Worm (Caenorhabditis elegans) whole organism, mixed stage, embryonic: ENCODE data around the gene rpn-1.

ENCODE experiments used
- M03D4.4 ChIP-seq: sonication (generic microtip); optimal IDR thresholded peaks from 2 replicates; lab custom pipeline; 2017; ENCODE audit warnings: mild to moderate bottlenecking, missing genetic modification characterization, missing compliant biosample characterization
- ceh-39 ChIP-seq: fragments of 150-350 bp; optimal IDR thresholded peaks from 2 replicates; lab custom pipeline; 2014; ENCODE audit warnings: missing biosample characterization, missing genetic modification characterization
- ceh-43 ChIP-seq: fragments of 200-800 bp; sonication (Bioruptor generic); optimal IDR thresholded peaks from 2 replicates; lab custom pipeline; 2018; ENCODE audit warnings: mild to moderate bottlenecking, missing genetic modification characterization, moderate library complexity, missing compliant biosample characterization
- ceh-83 ChIP-seq: fragments of 200-800 bp; sonication (Bioruptor generic); optimal IDR thresholded peaks from 2 replicates; lab custom pipeline; 2018; ENCODE audit warnings: mild to moderate bottlenecking, missing genetic modification characterization, missing compliant biosample characterization
- ces-1 ChIP-seq: fragments of 150-350 bp; optimal IDR thresholded peaks from 2 replicates; lab custom pipeline; 2014; ENCODE audit warnings: missing biosample characterization, missing genetic modification reagents, missing genetic modification characterization
- cnd-1 ChIP-seq: fragments of 200-800 bp; sonication (Bioruptor generic); optimal IDR thresholded peaks from 2 replicates; lab custom pipeline; 2018; ENCODE audit warnings: mild to moderate bottlenecking, missing genetic modification characterization, missing compliant biosample characterization
- elt-1 ChIP-seq: sonication (generic microtip); optimal IDR thresholded peaks from 2 replicates; lab custom pipeline; 2017; ENCODE audit warnings: missing genetic modification characterization, mild to moderate bottlenecking, missing compliant biosample characterization, antibody characterized with exemption, moderate library complexity, borderline replicate concordance; ENCODE audit not compliant: insufficient read depth
- elt-3 ChIP-seq: fragments of 150-350 bp; optimal IDR thresholded peaks from 2 replicates; lab custom pipeline; 2014; ENCODE audit warnings: missing biosample characterization, missing genetic modification characterization
- flh-1 ChIP-seq: fragments of 200-800 bp; sonication (Bioruptor generic); optimal IDR thresholded peaks from 2 replicates; lab custom pipeline; 2018; ENCODE audit warnings: mild to moderate bottlenecking, missing genetic modification characterization, moderate library complexity, missing compliant biosample characterization
- hlh-1 ChIP-seq: fragments of 150-350 bp; optimal IDR thresholded peaks from 2 replicates; lab custom pipeline; 2014; ENCODE audit warnings: missing biosample characterization, missing genetic modification reagents, missing genetic modification characterization
- lin-13 ChIP-seq: fragments of 150-350 bp; optimal IDR thresholded peaks from 2 replicates; lab custom pipeline; 2014; ENCODE audit warnings: missing biosample characterization, missing genetic modification characterization
- lsy-2 ChIP-seq: fragments of 150-350 bp; optimal IDR thresholded peaks from 2 replicates; lab custom pipeline; 2014; ENCODE audit warnings: missing biosample characterization, missing genetic modification characterization
- mab-5 ChIP-seq: fragments of 150-350 bp; optimal IDR thresholded peaks from 2 replicates; lab custom pipeline; 2014; ENCODE audit warnings: missing biosample characterization, missing genetic modification characterization
- mep-1 ChIP-seq: fragments of 150-350 bp; optimal IDR thresholded peaks from 2 replicates; lab custom pipeline; 2017; ENCODE audit warnings: missing biosample characterization, missing genetic modification reagents, missing genetic modification characterization, inconsistent platforms
- mls-2 ChIP-seq: sonication (generic microtip); optimal IDR thresholded peaks from 2 replicates; lab custom pipeline; 2016; ENCODE audit warnings: mild to moderate bottlenecking, missing genetic modification characterization, moderate library complexity, missing compliant biosample characterization
- nhr-12 ChIP-seq: fragments of 150-350 bp; optimal IDR thresholded peaks from 2 replicates; lab custom pipeline; 2014; ENCODE audit warnings: missing biosample characterization, missing genetic modification characterization
- nhr-28 ChIP-seq: fragments of 150-350 bp; optimal IDR thresholded peaks from 2 replicates; lab custom pipeline; 2014; ENCODE audit warnings: missing biosample characterization, missing genetic modification characterization
- nhr-76 ChIP-seq: sonication (generic microtip); optimal IDR thresholded peaks from 2 replicates; lab custom pipeline; 2017; ENCODE audit warnings: missing biosample characterization, missing genetic modification characterization
- pha-4 ChIP-seq: fragments of 150-350 bp; optimal IDR thresholded peaks from 2 replicates; lab custom pipeline; 2018; ENCODE audit warnings: missing biosample characterization, missing genetic modification reagents, missing genetic modification characterization
- sem-2 ChIP-seq: fragments of 200-800 bp; sonication (Bioruptor generic); optimal IDR thresholded peaks from 2 replicates; lab custom pipeline; 2018; ENCODE audit warnings: mild to moderate bottlenecking, missing genetic modification characterization, missing compliant biosample characterization
- sptf-1 ChIP-seq: sonication (generic microtip); optimal IDR thresholded peaks from 2 replicates; lab custom pipeline; 2017; ENCODE audit warnings: mild to moderate bottlenecking, missing genetic modification characterization, moderate library complexity, missing compliant biosample characterization
- tbx-8 ChIP-seq: fragments of 200-800 bp; sonication (Bioruptor generic); optimal IDR thresholded peaks from 2 replicates; lab custom pipeline; 2018; ENCODE audit warnings: mild to moderate bottlenecking, missing genetic modification characterization, moderate library complexity, missing compliant biosample characterization
- unc-120 ChIP-seq: sonication (generic microtip); optimal IDR thresholded peaks from 2 replicates; lab custom pipeline; 2017; ENCODE audit warnings: missing genetic modification characterization, missing compliant biosample characterization; ENCODE audit not compliant: poor library complexity, severe bottlenecking
- unc-39 ChIP-seq: fragments of 150-350 bp; optimal IDR thresholded peaks from 2 replicates; lab custom pipeline; 2014; ENCODE audit warnings: missing biosample characterization, missing genetic modification characterization
- unc-62 ChIP-seq: fragments of 150-350 bp; optimal IDR thresholded peaks from 2 replicates; lab custom pipeline; 2014; ENCODE audit warnings: missing biosample characterization, missing genetic modification reagents, missing genetic modification characterization
- zip-8 ChIP-seq: fragments of 150-350 bp; optimal IDR thresholded peaks from 2 replicates; lab custom pipeline; 2014; ENCODE audit warnings: missing biosample characterization, missing genetic modification characterization
- ztf-11 ChIP-seq: fragments of 150-350 bp; optimal IDR thresholded peaks from 2 replicates; lab custom pipeline; 2014; ENCODE audit warnings: missing biosample characterization, missing genetic modification characterization

The rpn-1 gene

DNA sequence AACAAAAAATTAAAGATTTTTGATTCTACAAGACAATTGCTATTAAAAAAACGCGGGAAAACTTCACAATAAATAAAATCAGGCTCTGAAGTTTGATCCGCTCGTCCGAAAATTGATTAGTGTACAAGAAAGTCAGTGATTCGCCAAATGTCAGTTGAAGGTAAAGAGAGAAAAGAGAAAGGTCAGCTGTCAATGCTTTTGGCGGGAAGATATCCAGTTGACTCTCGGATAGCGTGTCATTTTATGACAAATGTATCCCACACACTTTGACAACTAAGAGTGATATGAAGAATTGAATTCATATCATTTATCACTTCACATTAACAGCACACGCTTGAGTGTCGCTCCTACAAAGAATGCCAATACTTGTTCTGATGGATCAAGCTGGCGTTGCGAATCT, 37.1 kb upstream of the rpn-1 start:
- peak; percentile 95 for TF ChIP-seq unc-62
- TF ChIP-seq hlh-1 (tag; lab: Kevin White, UChicago) = peak; percentile 92
- peak; percentile 27 for TF ChIP-seq unc-120
- TF ChIP-seq ztf-11 (tag; lab: Kevin White, UChicago) = no peak

DNA sequence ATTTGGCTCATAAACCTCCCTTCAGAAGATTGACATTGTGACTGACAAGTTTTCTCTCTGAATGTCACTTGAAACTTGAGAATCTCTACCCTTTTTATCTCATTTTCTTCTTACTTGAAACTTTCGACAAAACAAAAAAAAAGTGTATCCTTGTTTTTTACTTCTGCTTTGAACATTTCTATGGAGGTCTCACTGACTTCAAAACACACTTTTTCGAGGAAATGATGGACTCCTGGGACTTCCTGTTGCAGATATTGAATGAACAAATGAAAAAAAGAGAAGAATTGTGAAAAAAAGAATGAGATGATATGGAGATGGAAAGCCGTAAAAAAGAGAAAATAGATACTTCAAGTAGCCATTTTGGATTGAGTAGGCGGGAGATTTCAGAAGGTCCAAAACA, 31.4 kb upstream of the rpn-1 start:
- no peak for TF ChIP-seq mls-2 (tag; lab: Kevin White, UChicago)
- no peak for TF ChIP-seq ceh-39 (tag; lab: Kevin White, UChicago)
- TF ChIP-seq unc-62 = no peak
- TF ChIP-seq zip-8 (tag; lab: Kevin White, UChicago) = no peak
- no peak for TF ChIP-seq unc-39 (tag; lab: Kevin White, UChicago)
- TF ChIP-seq hlh-1 (tag; lab: Kevin White, UChicago) = no peak
- no peak for TF ChIP-seq M03D4.4 (tag; lab: Kevin White, UChicago)
- no peak for TF ChIP-seq ces-1
- no peak for TF ChIP-seq elt-3 (tag; lab: Kevin White, UChicago)
- TF ChIP-seq unc-120 = no peak
- TF ChIP-seq cnd-1 (tag; lab: Kevin White, UChicago) = no peak

DNA sequence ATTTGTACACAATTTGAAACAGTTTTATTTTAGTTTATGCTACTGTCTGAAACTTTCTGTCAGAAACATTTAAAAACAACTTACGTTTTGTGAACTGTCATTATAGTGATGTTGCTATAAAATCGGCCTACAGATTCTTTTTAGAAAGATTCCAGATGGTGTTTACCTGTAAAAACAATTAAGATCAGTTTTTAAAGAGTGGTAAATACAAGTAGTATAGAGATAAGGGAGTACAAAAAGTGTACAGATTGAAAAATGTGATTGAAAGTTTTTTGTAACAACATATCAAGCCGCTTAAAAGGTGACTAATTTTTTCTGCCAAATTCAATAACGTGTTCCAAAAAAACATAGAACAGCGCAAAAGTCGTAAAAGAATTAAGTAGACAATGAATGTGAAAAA, 27.8 kb upstream of the rpn-1 start, which contains the start of gene npr-12:
Gene npr-12 (minus strand): TSS at position 101 of the 400 bp plus-strand sequence.
- no peak for TF ChIP-seq lin-13 (tag; lab: Kevin White, UChicago)
- no peak for TF ChIP-seq nhr-76
- no peak for TF ChIP-seq mls-2 (tag; lab: Kevin White, UChicago)
- no peak for TF ChIP-seq unc-39 (tag; lab: Kevin White, UChicago)
- TF ChIP-seq pha-4 = no peak
- TF ChIP-seq nhr-12 (tag; lab: Kevin White, UChicago) = no peak
- TF ChIP-seq sem-2 (GFP tag; lab: Kevin White, UChicago) = no peak

DNA sequence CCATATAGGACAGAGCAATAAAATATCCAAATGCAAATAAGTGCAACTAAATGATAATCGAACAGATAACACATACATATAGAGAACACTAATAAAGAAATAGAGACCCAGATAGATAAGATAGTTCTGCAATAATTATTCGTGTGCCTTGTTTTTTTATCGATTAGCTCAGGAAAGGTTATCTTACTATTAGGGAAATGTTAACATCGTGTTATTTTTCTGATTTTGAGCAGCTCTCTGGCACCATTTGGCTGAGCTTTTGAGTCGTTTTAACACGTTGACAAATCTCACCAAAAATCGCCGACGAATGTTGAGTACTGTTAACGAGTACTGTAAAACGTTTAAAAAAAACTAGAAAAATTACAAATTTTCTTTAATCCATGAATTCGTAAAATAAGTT, 18.7 kb upstream of the rpn-1 start, which contains the start of gene cest-6:
Gene cest-6 (minus strand): TSS at position 101 of the 400 bp plus-strand sequence.
- TF ChIP-seq ceh-43 (no peak), mep-1 (tag; lab: Kevin White, UChicago) (no peak), tbx-8 (GFP tag; lab: Kevin White, UChicago) (no peak), nhr-28 (tag; lab: Kevin White, UChicago) (no peak), ceh-39 (tag; lab: Kevin White, UChicago) (no peak), M03D4.4 (tag; lab: Kevin White, UChicago) (no peak), lsy-2 (no peak), mab-5 (no peak)

DNA sequence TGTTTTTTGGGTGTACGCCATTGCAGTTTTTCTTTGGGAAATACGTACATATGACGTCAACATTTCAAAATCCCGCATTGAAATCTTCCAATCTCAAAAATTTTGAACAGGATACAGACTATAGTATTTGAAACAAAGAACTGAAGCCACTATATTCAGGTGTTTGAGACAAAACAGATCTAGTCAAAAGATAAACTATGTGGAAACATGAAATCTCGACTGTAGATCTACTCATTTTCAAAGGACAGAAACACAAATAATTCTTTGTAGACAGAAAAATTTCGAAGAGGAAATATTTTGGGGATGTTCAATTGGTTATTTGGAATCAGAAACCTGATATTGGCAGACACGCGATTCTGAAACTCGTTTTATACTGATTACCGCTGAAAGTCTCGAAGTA, 15.8 kb upstream of the rpn-1 start:
- TF ChIP-seq elt-1 (tag; lab: Kevin White, UChicago) = peak; percentile 54
- no peak for TF ChIP-seq flh-1 (GFP tag; lab: Kevin White, UChicago)
- no peak for TF ChIP-seq lsy-2
- TF ChIP-seq ceh-83 (GFP tag; lab: Kevin White, UChicago) = no peak
- TF ChIP-seq ceh-43 = no peak
- no peak for TF ChIP-seq tbx-8 (GFP tag; lab: Kevin White, UChicago)

ce11 chrIV:6923070-6923469, 13.4 kb upstream of the rpn-1 start, which contains the start of gene T22D1.1:
T22D1.1 (plus strand) TSS chrIV:6923370.
- TF ChIP-seq ceh-39 (tag; lab: Kevin White, UChicago) = no peak
- no peak for TF ChIP-seq ceh-43
- TF ChIP-seq unc-39 (tag; lab: Kevin White, UChicago) = no peak
- TF ChIP-seq unc-120 = no peak
- no peak for TF ChIP-seq mls-2 (tag; lab: Kevin White, UChicago)
- TF ChIP-seq zip-8 (tag; lab: Kevin White, UChicago) = no peak
- no peak for TF ChIP-seq elt-1 (tag; lab: Kevin White, UChicago)
- no peak for TF ChIP-seq mab-5
- no peak for TF ChIP-seq sptf-1
- no peak for TF ChIP-seq nhr-28 (tag; lab: Kevin White, UChicago)

DNA sequence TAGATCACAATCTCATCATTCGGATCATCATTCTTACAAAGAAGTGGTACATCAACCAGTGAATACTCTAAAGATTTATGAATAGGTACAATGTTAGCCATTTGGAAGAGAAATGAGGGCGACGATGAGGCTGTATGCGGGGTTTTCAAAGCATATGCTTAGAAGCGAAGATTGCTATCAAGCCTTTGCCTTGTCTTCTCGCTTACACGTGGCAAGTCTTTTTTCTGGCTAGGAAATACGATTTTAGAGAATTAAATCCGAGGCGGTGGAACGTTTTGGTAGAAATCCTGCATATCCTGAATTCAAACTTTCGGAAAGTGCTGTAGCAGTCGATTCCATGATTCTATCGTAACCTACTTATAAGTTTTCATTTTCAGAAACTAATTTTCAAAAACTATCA, 10.3 kb upstream of the rpn-1 start, which contains the start of gene T22D1.18:
Gene T22D1.18 (minus strand): TSS at position 101 of the 400 bp plus-strand sequence.
- no peak for TF ChIP-seq M03D4.4 (tag; lab: Kevin White, UChicago)
